Worm (Caenorhabditis elegans) whole organism, L4 larva: ENCODE measurements around the gene ugt-52.

Source experiments
- F49E8.2 ChIP-seq: sonication (generic microtip); optimal IDR thresholded peaks from 2 replicates; lab custom pipeline; 2016; ENCODE audit warnings: missing compliant biosample characterization, mild to moderate bottlenecking, missing genetic modification characterization, borderline replicate concordance
- ama-1 ChIP-seq: fragments of 150-350 bp; optimal IDR thresholded peaks from 2 replicates; lab custom pipeline; 2014; ENCODE audit warnings: inconsistent platforms, mixed read lengths
- dpl-1 ChIP-seq: fragments of 150-350 bp; optimal IDR thresholded peaks from 2 replicates; lab custom pipeline; 2014; ENCODE audit warnings: missing biosample characterization, missing genetic modification reagents, missing genetic modification characterization
- fos-1 ChIP-seq: fragments of 150-350 bp; optimal IDR thresholded peaks from 2 replicates; lab custom pipeline; 2014; ENCODE audit warnings: missing biosample characterization, missing genetic modification characterization
- mdt-29 ChIP-seq: fragments of 200-800 bp; sonication (Bioruptor generic); IDR thresholded peaks from 2 replicates; pipeline ENCODE4 v1.3.6; 2022; ENCODE audit warnings: missing genetic modification reagents, missing genetic modification characterization, missing compliant biosample characterization
- nhr-11 ChIP-seq: fragments of 150-350 bp; optimal IDR thresholded peaks from 2 replicates; lab custom pipeline; 2014; ENCODE audit warnings: missing biosample characterization, missing genetic modification characterization
- nhr-25 ChIP-seq: sonication (generic microtip); optimal IDR thresholded peaks from 2 replicates; lab custom pipeline; 2017; ENCODE audit warnings: missing genetic modification characterization, mild to moderate bottlenecking, missing compliant biosample characterization, antibody characterized with exemption, moderate library complexity, borderline replicate concordance; ENCODE audit not compliant: insufficient read depth
- pha-4 ChIP-seq, 2 experiments: fragments of 150-350 bp in 1 of 2; fragments of 200-800 bp in 1 of 2; sonication (Bioruptor generic) in 1 of 2; IDR thresholded peaks in 1 of 2; optimal IDR thresholded peaks in 1 of 2; 2 replicates each; pipeline versions ENCODE4 v1.3.6 to Lab custom; 2014 to 2022; ENCODE audit warnings: missing genetic modification characterization in 2 of 2, missing genetic modification reagents in 2 of 2, missing biosample characterization in 1 of 2, missing compliant biosample characterization in 1 of 2
- skn-1 ChIP-seq: fragments of 150-350 bp; optimal IDR thresholded peaks from 2 replicates; lab custom pipeline; 2014; ENCODE audit warnings: missing biosample characterization, missing genetic modification characterization
- unc-39 ChIP-seq: sonication (generic microtip); optimal IDR thresholded peaks from 2 replicates; lab custom pipeline; 2017; ENCODE audit warnings: missing biosample characterization, missing genetic modification characterization
- ztf-11 ChIP-seq: fragments of 150-350 bp; optimal IDR thresholded peaks from 2 replicates; lab custom pipeline; 2014; ENCODE audit warnings: missing biosample characterization, missing genetic modification characterization

- TF ChIP-seq fos-1 (tag; lab: Kevin White, UChicago) = no peak
- no peak for TF ChIP-seq pha-4 (GFP tag; IDR thresholded peaks at IDR 0.05; lab: Robert Waterston, UW)
- TF ChIP-seq pha-4 (tag; optimal IDR thresholded peaks at IDR 0.05; lab: Kevin White, UChicago) = no peak
- no peak for TF ChIP-seq unc-39 (tag; lab: Kevin White, UChicago)
- TF ChIP-seq F49E8.2 (tag; lab: Kevin White, UChicago) = no peak
- no peak for TF ChIP-seq mdt-29 (GFP tag; lab: Robert Waterston, UW)
- no peak for TF ChIP-seq ztf-11 (tag; lab: Kevin White, UChicago)
- TF ChIP-seq nhr-25 = no peak
- TF ChIP-seq ama-1 = no peak
- no peak for TF ChIP-seq skn-1 (tag; lab: Kevin White, UChicago)
- no peak for TF ChIP-seq nhr-11 (tag; lab: Kevin White, UChicago)
- no peak for TF ChIP-seq dpl-1 (GFP tag; lab: Kevin White, UChicago)
These were observed 51.1 kb downstream of the ugt-52 start for ce11 chrIV:829691-830090.
